Worm (Caenorhabditis elegans) whole organism, L2 larva: Measurements from ENCODE around the gene K09C8.2.

Source experiments
- nhr-11 ChIP-seq: fragments of 150-350 bp; optimal IDR thresholded peaks from 2 replicates; lab custom pipeline; 2014; ENCODE audit warnings: missing biosample characterization, missing genetic modification characterization
- nhr-23 ChIP-seq: fragments of 150-350 bp; optimal IDR thresholded peaks from 2 replicates; lab custom pipeline; 2014; ENCODE audit warnings: missing biosample characterization, missing genetic modification reagents, missing genetic modification characterization
- nhr-237 ChIP-seq: fragments of 150-350 bp; optimal IDR thresholded peaks from 2 replicates; lab custom pipeline; 2014; ENCODE audit warnings: missing biosample characterization, missing genetic modification characterization
- ztf-1 ChIP-seq: fragments of 200-800 bp; sonication (Bioruptor generic); conservative IDR thresholded peaks from 2 replicates; pipeline ENCODE4 v1.3.6; 2022; ENCODE audit warnings: missing genetic modification characterization, missing compliant biosample characterization

- TF ChIP-seq nhr-237 (tag; lab: Kevin White, UChicago) (no peak), ztf-1 (GFP tag; lab: Robert Waterston, UW) (no peak), nhr-11 (no peak), nhr-23 (tag; lab: Kevin White, UChicago) (no peak)
Observed at ce11 chrX:10941255-10941654, 18.0 kb upstream of the K09C8.2 start, which contains the start of gene pho-7.
